Worm (Caenorhabditis elegans): ENCODE measurements around the gene F59A1.12.

- TF ChIP-seq pag-3 (tag; optimal IDR thresholded peaks at IDR 0.05; ENCODE audit: borderline replicate concordance), result no peak
- TF ChIP-seq ama-1 (optimal IDR thresholded peaks at IDR 0.05), result no peak
- no peak for TF ChIP-seq tbx-2 (tag; optimal IDR thresholded peaks at IDR 0.05)
- no peak for TF ChIP-seq K02D7.2 (tag; optimal IDR thresholded peaks at IDR 0.05)
These were observed 8.3 kb downstream of the F59A1.12 start, which contains the start of gene fbxa-108 for ce11 chrV:17659228-17659627.
